Worm (Caenorhabditis elegans): ENCODE data around the gene asps-1.

Gene asps-1

DNA sequence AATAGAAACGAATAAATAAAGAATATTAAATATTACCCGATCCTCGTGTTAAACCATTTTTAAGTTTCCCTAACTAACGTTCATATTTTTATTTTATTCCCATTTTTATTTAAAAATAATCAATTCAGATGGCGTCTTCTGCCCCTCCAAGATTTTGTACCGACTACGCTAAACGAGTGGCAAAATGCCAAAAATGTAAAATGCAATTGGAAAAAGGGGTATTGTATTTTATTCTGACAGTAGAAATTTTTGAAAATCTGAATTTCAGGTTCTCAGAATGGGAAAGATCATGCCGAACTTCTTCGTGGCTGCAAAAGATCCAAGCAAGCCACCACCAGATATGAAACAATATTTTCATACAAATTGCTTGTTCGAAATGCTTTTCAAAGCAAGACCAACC, 25.7 kb upstream of the asps-1 start, which contains the start of gene K07C5.3:
Gene K07C5.3, plus strand, starts transcription at position 129 of the 400 bp plus-strand sequence.
- TF ChIP-seq ets-5 (GFP tag; IDR thresholded peaks at IDR 0.05) (no peak), nhr-76 (tag; optimal IDR thresholded peaks at IDR 0.05) (no peak), hlh-4 (tag; optimal IDR thresholded peaks at IDR 0.05) (no peak), hpl-2 (GFP tag; optimal IDR thresholded peaks at IDR 0.05) (no peak), zip-4 (GFP tag; optimal IDR thresholded peaks at IDR 0.05) (no peak), pqm-1 (tag; optimal IDR thresholded peaks at IDR 0.05) (no peak), ceh-63 (GFP tag; optimal IDR thresholded peaks at IDR 0.05) (no peak), sox-4 (tag; optimal IDR thresholded peaks at IDR 0.05) (no peak), skn-1 (tag; optimal IDR thresholded peaks at IDR 0.05) (no peak), irx-1 (tag; optimal IDR thresholded peaks at IDR 0.05) (no peak), snpc-4 (tag; optimal IDR thresholded peaks at IDR 0.05) (no peak), fkh-8 (tag; optimal IDR thresholded peaks at IDR 0.05) (no peak), aha-1 (tag; optimal IDR thresholded peaks at IDR 0.05) (no peak), unc-130 (tag; optimal IDR thresholded peaks at IDR 0.05) (no peak), lin-35 (GFP tag; optimal IDR thresholded peaks at IDR 0.05) (no peak), nhr-19 (GFP tag; conservative IDR thresholded peaks at IDR 0.05) (no peak), C04F5.9 (tag; optimal IDR thresholded peaks at IDR 0.05) (no peak), grh-1 (GFP tag; IDR thresholded peaks at IDR 0.05) (no peak)

DNA sequence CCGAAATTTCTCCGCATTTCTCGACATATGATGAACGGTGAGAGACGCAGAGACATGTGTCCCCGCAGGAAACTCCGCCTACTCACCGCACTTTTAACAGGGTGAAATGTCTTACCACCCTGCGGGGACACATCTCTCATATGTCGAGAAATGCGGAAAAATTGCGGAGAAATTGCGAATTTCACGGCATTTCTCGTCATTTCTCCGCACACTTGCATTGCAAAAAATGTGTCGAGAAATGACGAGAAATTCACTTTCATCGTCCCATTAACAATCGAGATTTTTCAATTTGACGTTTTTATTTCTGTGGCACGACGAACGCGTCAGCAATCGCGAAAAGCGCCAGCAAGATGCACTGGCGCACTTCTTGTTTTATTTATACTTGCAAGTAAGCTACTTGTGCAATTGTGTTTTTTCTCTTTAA, 24.7 kb upstream of the asps-1 start, which contains the start of gene K07C5.13:
Gene K07C5.13, plus strand, starts transcription at position 151 of the 424 bp plus-strand sequence.
- peak; percentile 55 for TF ChIP-seq fkh-4 (tag; optimal IDR thresholded peaks at IDR 0.05; ENCODE audit: borderline replicate concordance)
- peak; percentile 47 for TF ChIP-seq unc-130 (tag; optimal IDR thresholded peaks at IDR 0.05)
- TF ChIP-seq nhr-20 (tag; optimal IDR thresholded peaks at IDR 0.05), result peak; percentile 78
- peak in 1 of 2 experiments; percentile 64 for TF ChIP-seq ztf-11 (tag; optimal IDR thresholded peaks at IDR 0.05)
- TF ChIP-seq elt-3 (tag; optimal IDR thresholded peaks at IDR 0.05), result peak in 1 of 6 experiments; percentile 29
- TF ChIP-seq lir-3 (tag; optimal IDR thresholded peaks at IDR 0.05; ENCODE audit: poor library complexity), result peak; percentile 49
- TF ChIP-seq C34B4.2 (tag; optimal IDR thresholded peaks at IDR 0.05), result peak; percentile 10
- peak; percentile 55 for TF ChIP-seq efl-3 (GFP tag; optimal IDR thresholded peaks at IDR 0.05)
- peak; percentile 58 for TF ChIP-seq lin-13 (GFP tag; optimal IDR thresholded peaks at IDR 0.05)
- peak; percentile 24 for TF ChIP-seq fkh-8 (tag; optimal IDR thresholded peaks at IDR 0.05)
- TF ChIP-seq pax-3 (tag; optimal IDR thresholded peaks at IDR 0.05), result peak; percentile 51
- peak; percentile 62 for TF ChIP-seq zip-4 (GFP tag; optimal IDR thresholded peaks at IDR 0.05)
- TF ChIP-seq nhr-85 (tag), result peak; percentile 85
- peak; percentile 84 for TF ChIP-seq lin-14 (GFP tag; optimal IDR thresholded peaks at IDR 0.05)
- peak; percentile 81 for TF ChIP-seq snu-23 (GFP tag; optimal IDR thresholded peaks at IDR 0.05)
- peak; percentile 84 for TF ChIP-seq mab-9 (GFP tag; IDR thresholded peaks at IDR 0.05)
- TF ChIP-seq rnt-1 (tag; optimal IDR thresholded peaks at IDR 0.05), result peak; percentile 85
- peak; percentile 36 for TF ChIP-seq sox-4 (tag; optimal IDR thresholded peaks at IDR 0.05)
- TF ChIP-seq ceh-88 (GFP tag; IDR thresholded peaks at IDR 0.05), result peak; percentile 57
- peak; percentile 79 for TF ChIP-seq irx-1 (tag; optimal IDR thresholded peaks at IDR 0.05)
- TF ChIP-seq nhr-19 (GFP tag; conservative IDR thresholded peaks at IDR 0.05), result peak; percentile 86
- TF ChIP-seq dsc-1 (tag; optimal IDR thresholded peaks at IDR 0.05), result peak; percentile 83
- peak; percentile 44 to 72 (median 72) for TF ChIP-seq dpl-1 (GFP tag; optimal IDR thresholded peaks at IDR 0.05)
- peak; percentile 19 for TF ChIP-seq ceh-8 (GFP tag; optimal IDR thresholded peaks at IDR 0.05)
- TF ChIP-seq lin-39 (tag; optimal IDR thresholded peaks at IDR 0.05), result peak; percentile 52
- peak; percentile 70 to 71 for TF ChIP-seq lsy-2 (tag; optimal IDR thresholded peaks at IDR 0.05)
- TF ChIP-seq swsn-7 (tag; optimal IDR thresholded peaks at IDR 0.05), result peak; percentile 88
- peak; percentile 77 for TF ChIP-seq tbx-2 (tag; optimal IDR thresholded peaks at IDR 0.05)
- TF ChIP-seq grh-1 (GFP tag; IDR thresholded peaks at IDR 0.05), result peak; percentile 89
- TF ChIP-seq nhr-71 (tag; optimal IDR thresholded peaks at IDR 0.05), result peak; percentile 86
- peak; percentile 81 for TF ChIP-seq nhr-90 (tag; optimal IDR thresholded peaks at IDR 0.05; ENCODE audit: poor library complexity)
- peak; percentile 28 for TF ChIP-seq F16B12.6 (tag; optimal IDR thresholded peaks at IDR 0.05)
- TF ChIP-seq nhr-47 (tag; optimal IDR thresholded peaks at IDR 0.05), result peak; percentile 87
- peak; percentile 72 for TF ChIP-seq unc-86 (tag; optimal IDR thresholded peaks at IDR 0.05)
- peak; percentile 31 for TF ChIP-seq aly-2 (tag; optimal IDR thresholded peaks at IDR 0.05)
- peak; percentile 64 to 72 for TF ChIP-seq efl-1 (optimal IDR thresholded peaks at IDR 0.05)
- TF ChIP-seq efl-1 (GFP tag; optimal IDR thresholded peaks at IDR 0.05 in 1 of 2), result peak; percentile 57 to 97
- peak; percentile 80 for TF ChIP-seq xbp-1 (tag; optimal IDR thresholded peaks at IDR 0.05)
- TF ChIP-seq C04F5.9 (tag; optimal IDR thresholded peaks at IDR 0.05), result peak; percentile 17
- TF ChIP-seq unc-98 (GFP tag; IDR thresholded peaks at IDR 0.05), result peak; percentile 73
